Fruit fly (Drosophila melanogaster): ENCODE measurements around the gene cwo.

- no peak for TF ChIP-seq h (optimal IDR thresholded peaks at IDR 0.05)
- no peak for TF ChIP-seq ttk (optimal IDR thresholded peaks at IDR 0.05)
- TF ChIP-seq Myc (optimal IDR thresholded peaks at IDR 0.05): no peak
- no peak for TF ChIP-seq insv (optimal IDR thresholded peaks at IDR 0.05)
- no peak for TF ChIP-seq psq (optimal IDR thresholded peaks at IDR 0.05)
- no peak for TF ChIP-seq Sin3A (optimal IDR thresholded peaks at IDR 0.05)
Observed at dm6 chr3R:10351960-10352458, 36.0 kb upstream of the cwo start.
